Fruit fly (Drosophila melanogaster) whole organism, embryonic: ENCODE measurements around the gene Dap160.

Experiments used
- B-H2 ChIP-seq: fragments of 200-800 bp; sonication (Bioruptor generic); optimal IDR thresholded peaks from 2 replicates; lab custom pipeline; 2018; ENCODE audit warnings: missing biosample characterization, mild to moderate bottlenecking, missing genetic modification characterization
- CG10267 ChIP-seq: fragments of 200-800 bp; sonication (Bioruptor generic); optimal IDR thresholded peaks from 2 replicates; lab custom pipeline; 2018; ENCODE audit warnings: missing biosample characterization, mild to moderate bottlenecking, missing genetic modification characterization, moderate library complexity
- CG11093 ChIP-seq: fragments of 200-800 bp; sonication (Bioruptor generic); IDR thresholded peaks from 3 replicates; pipeline ENCODE4 v1.3.6; 2022; ENCODE audit warnings: missing biosample characterization, missing genetic modification characterization
- CG2875 ChIP-seq: fragments of 200-800 bp; sonication (Bioruptor generic); optimal IDR thresholded peaks from 2 replicates; lab custom pipeline; 2017; ENCODE audit warnings: missing biosample characterization, mild to moderate bottlenecking, missing genetic modification characterization, missing genetic modification reagents
- CG30431 ChIP-seq: fragments of 200-800 bp; sonication (Bioruptor generic); optimal IDR thresholded peaks from 2 replicates; lab custom pipeline; 2017; ENCODE audit warnings: missing biosample characterization, missing genetic modification characterization
- CG31365 ChIP-seq: fragments of 200-800 bp; sonication (Bioruptor generic); optimal IDR thresholded peaks from 2 replicates; lab custom pipeline; 2018; ENCODE audit warnings: missing biosample characterization, mild to moderate bottlenecking, missing genetic modification characterization
- CG32767 ChIP-seq: fragments of 200-800 bp; sonication (Bioruptor generic); IDR thresholded peaks from 2 replicates; pipeline ENCODE4 v1.3.6; 2022; ENCODE audit warnings: missing biosample characterization, missing genetic modification characterization
- CG33213 ChIP-seq: fragments of 200-800 bp; sonication (Bioruptor generic); optimal IDR thresholded peaks from 3 replicates; lab custom pipeline; 2016; ENCODE audit warnings: missing biosample characterization, missing genetic modification characterization
- CG3726 ChIP-seq: fragments of 200-800 bp; sonication (Bioruptor generic); IDR thresholded peaks from 3 replicates; pipeline ENCODE4, ENCODE4 v1.3.6; 2022; ENCODE audit warnings: missing biosample characterization, missing genetic modification characterization
- CG4328 ChIP-seq: fragments of 200-800 bp; sonication (Bioruptor generic); optimal IDR thresholded peaks from 3 replicates; lab custom pipeline; 2017; ENCODE audit warnings: missing biosample characterization, missing genetic modification reagents, missing genetic modification characterization
- CG4360 ChIP-seq: fragments of 200-800 bp; sonication (Bioruptor generic); IDR thresholded peaks from 2 replicates; pipeline ENCODE4 v1.3.6; 2022; ENCODE audit warnings: missing biosample characterization, missing genetic modification characterization
- CG5180 ChIP-seq: fragments of 200-800 bp; sonication (Bioruptor generic); optimal IDR thresholded peaks from 3 replicates; lab custom pipeline; 2017; ENCODE audit warnings: missing biosample characterization, missing genetic modification characterization, mild to moderate bottlenecking, moderate library complexity, missing genetic modification reagents
- CG6175 ChIP-seq: fragments of 200-800 bp; sonication (Bioruptor generic); IDR thresholded peaks from 3 replicates; pipeline ENCODE4 v1.3.6; 2022; ENCODE audit warnings: missing biosample characterization, missing genetic modification characterization
- CG6272 ChIP-seq: fragments of 200-800 bp; sonication (Bioruptor generic); IDR thresholded peaks from 2 replicates; pipeline ENCODE4 v1.3.6; 2022; ENCODE audit warnings: missing biosample characterization, missing genetic modification characterization
- CG6689 ChIP-seq: fragments of 200-800 bp; sonication (Bioruptor generic); IDR thresholded peaks from 2 replicates; pipeline ENCODE4 v1.3.6; 2022; ENCODE audit warnings: missing biosample characterization, missing genetic modification characterization
- CG8359 ChIP-seq: fragments of 200-800 bp; sonication (Bioruptor generic); optimal IDR thresholded peaks from 2 replicates; lab custom pipeline; 2017; ENCODE audit warnings: missing biosample characterization, mild to moderate bottlenecking, missing genetic modification characterization, borderline replicate concordance
- CG9609 ChIP-seq: fragments of 200-800 bp; sonication (Bioruptor generic); optimal IDR thresholded peaks from 3 replicates; lab custom pipeline; 2016; ENCODE audit warnings: missing biosample characterization, missing genetic modification characterization
- CG9797 ChIP-seq: fragments of 200-800 bp; sonication (Bioruptor generic); optimal IDR thresholded peaks from 3 replicates; lab custom pipeline; 2018; ENCODE audit warnings: missing biosample characterization, mild to moderate bottlenecking, missing genetic modification characterization
- CHES-1-like ChIP-seq: fragments of 200-800 bp; sonication (Bioruptor generic); optimal IDR thresholded peaks from 2 replicates; lab custom pipeline; 2016; ENCODE audit warnings: missing biosample characterization, missing genetic modification characterization
- Dp ChIP-seq: fragments of 200-800 bp; sonication (Bioruptor generic); optimal IDR thresholded peaks from 2 replicates; lab custom pipeline; 2018; ENCODE audit warnings: missing biosample characterization, mild to moderate bottlenecking, missing genetic modification characterization, moderate library complexity
- E2f2 ChIP-seq: fragments of 200-800 bp; sonication (Bioruptor generic); IDR thresholded peaks from 2 replicates; pipeline ENCODE4 v1.3.6; 2022; ENCODE audit warnings: missing biosample characterization, missing genetic modification characterization
- GATAe ChIP-seq: fragments of 200-800 bp; sonication (Bioruptor generic); conservative IDR thresholded peaks from 2 replicates; pipeline ENCODE4 v1.3.6; 2022; ENCODE audit warnings: missing biosample characterization, missing genetic modification characterization
- Gug ChIP-seq: fragments of 200-800 bp; sonication (Bioruptor generic); IDR thresholded peaks from 4 replicates; pipeline ENCODE4 v1.3.6; 2022; ENCODE audit warnings: missing biosample characterization, missing genetic modification characterization
- Kr ChIP-seq: fragments of 200-800 bp; sonication (Bioruptor generic); optimal IDR thresholded peaks from 2 replicates; lab custom pipeline; 2017; ENCODE audit warnings: missing biosample characterization, mild to moderate bottlenecking, missing genetic modification characterization
- Mad ChIP-seq: fragments of 200-800 bp; sonication (Bioruptor generic); optimal IDR thresholded peaks from 2 replicates; lab custom pipeline; 2016; ENCODE audit warnings: missing biosample characterization, missing genetic modification characterization
- NC2α ChIP-seq: fragments of 200-800 bp; sonication (Bioruptor generic); optimal IDR thresholded peaks from 2 replicates; lab custom pipeline; 2016; ENCODE audit warnings: missing biosample characterization, missing genetic modification characterization
- Optix ChIP-seq: fragments of 200-800 bp; sonication (Bioruptor generic); IDR thresholded peaks from 3 replicates; pipeline ENCODE4 v1.3.6; 2022; ENCODE audit warnings: missing biosample characterization, missing genetic modification characterization
- ac ChIP-seq: fragments of 200-800 bp; sonication (Bioruptor generic); optimal IDR thresholded peaks from 3 replicates; lab custom pipeline; 2017; ENCODE audit warnings: missing biosample characterization, mild to moderate bottlenecking, missing genetic modification characterization
- bsh ChIP-seq, 2 experiments: fragments of 200-800 bp; sonication (Bioruptor generic); optimal IDR thresholded peaks; 2 replicates each; lab custom pipeline; 2017 to 2018; ENCODE audit warnings: mild to moderate bottlenecking in 2 of 2, missing biosample characterization in 2 of 2, missing genetic modification characterization in 2 of 2, moderate library complexity in 1 of 2
- ems ChIP-seq: fragments of 200-800 bp; sonication (Bioruptor generic); optimal IDR thresholded peaks from 3 replicates; lab custom pipeline; 2016; ENCODE audit warnings: missing biosample characterization, missing genetic modification characterization
- ewg ChIP-seq: fragments of 200-800 bp; sonication (Bioruptor generic); optimal IDR thresholded peaks from 3 replicates; lab custom pipeline; 2017; ENCODE audit warnings: mild to moderate bottlenecking, missing biosample characterization, missing genetic modification reagents, missing genetic modification characterization
- fru ChIP-seq: fragments of >200 bp; optimal IDR thresholded peaks from 2 replicates; lab custom pipeline; 2017
- fu2 ChIP-seq: fragments of 200-800 bp; sonication (Bioruptor generic); optimal IDR thresholded peaks from 2 replicates; lab custom pipeline; 2016; ENCODE audit warnings: missing biosample characterization, missing genetic modification characterization
- gt ChIP-seq: fragments of 200-800 bp; sonication (Bioruptor generic); IDR thresholded peaks from 2 replicates; pipeline ENCODE4 v1.3.6; 2022; ENCODE audit warnings: missing biosample characterization, missing genetic modification characterization
- inv ChIP-seq: fragments of 200-800 bp; sonication (Bioruptor generic); IDR thresholded peaks from 2 replicates; pipeline ENCODE4 v1.3.6; 2022; ENCODE audit warnings: missing biosample characterization, missing genetic modification characterization; ENCODE audit not compliant: partially characterized antibody
- jumu ChIP-seq: fragments of 200-800 bp; sonication (Bioruptor generic); optimal IDR thresholded peaks from 3 replicates; lab custom pipeline; 2016; ENCODE audit warnings: missing biosample characterization, missing genetic modification characterization
- lov ChIP-seq, 2 experiments: fragments of 200-800 bp in 1 of 2; fragments of >200 bp in 1 of 2; sonication (Bioruptor generic) in 1 of 2; IDR thresholded peaks in 1 of 2; optimal IDR thresholded peaks in 1 of 2; 2 replicates in 1 of 2; 3 replicates in 1 of 2; pipeline versions ENCODE4 v1.3.6 to Lab custom; 2017 to 2022; ENCODE audit warnings: missing biosample characterization in 1 of 2, missing genetic modification characterization in 1 of 2
- luna ChIP-seq: fragments of 200-800 bp; sonication (Bioruptor generic); optimal IDR thresholded peaks from 2 replicates; lab custom pipeline; 2016; ENCODE audit warnings: missing biosample characterization, missing genetic modification characterization
- maf-S ChIP-seq: fragments of 200-800 bp; sonication (Bioruptor generic); optimal IDR thresholded peaks from 2 replicates; lab custom pipeline; 2016; ENCODE audit warnings: missing biosample characterization, missing genetic modification characterization
- mam ChIP-seq: fragments of 200-800 bp; sonication (Bioruptor generic); optimal IDR thresholded peaks from 3 replicates; lab custom pipeline; 2016; ENCODE audit warnings: missing biosample characterization, missing genetic modification characterization
- pfk ChIP-seq: fragments of 200-800 bp; sonication (Bioruptor generic); optimal IDR thresholded peaks from 2 replicates; lab custom pipeline; 2018; ENCODE audit warnings: missing biosample characterization, mild to moderate bottlenecking, missing genetic modification characterization, moderate library complexity
- sna ChIP-seq: fragments of 200-800 bp; sonication (Bioruptor generic); IDR thresholded peaks from 2 replicates; pipeline ENCODE4 v1.3.6; 2022; ENCODE audit warnings: missing biosample characterization, missing genetic modification characterization; ENCODE audit not compliant: partially characterized antibody
- sob ChIP-seq: fragments of 200-800 bp; sonication (Bioruptor generic); IDR thresholded peaks from 2 replicates; pipeline ENCODE4 v1.3.6; 2022; ENCODE audit warnings: missing biosample characterization, missing genetic modification characterization
- stwl ChIP-seq: fragments of 200-800 bp; sonication (Bioruptor generic); optimal IDR thresholded peaks from 3 replicates; lab custom pipeline; 2018; ENCODE audit warnings: missing biosample characterization, mild to moderate bottlenecking, missing genetic modification characterization, moderate library complexity
- twi ChIP-seq: fragments of 200-800 bp; optimal IDR thresholded peaks from 2 replicates; lab custom pipeline; 2019; ENCODE audit warnings: missing biosample characterization, mild to moderate bottlenecking, missing genetic modification characterization, moderate library complexity
- unpg ChIP-seq: fragments of 200-800 bp; sonication (Bioruptor generic); optimal IDR thresholded peaks from 3 replicates; lab custom pipeline; 2018; ENCODE audit warnings: missing biosample characterization, mild to moderate bottlenecking, missing genetic modification characterization, moderate library complexity
- vnd ChIP-seq: fragments of 200-800 bp; sonication (Bioruptor generic); IDR thresholded peaks from 3 replicates; pipeline ENCODE4 v1.3.6; 2022; ENCODE audit warnings: missing biosample characterization, missing genetic modification characterization; ENCODE audit not compliant: partially characterized antibody
- zen2 ChIP-seq: fragments of 200-800 bp; sonication (Bioruptor generic); IDR thresholded peaks from 3 replicates; pipeline ENCODE4 v1.3.6; 2022; ENCODE audit warnings: missing biosample characterization, missing genetic modification characterization; ENCODE audit not compliant: partially characterized antibody

Gene Dap160

DNA sequence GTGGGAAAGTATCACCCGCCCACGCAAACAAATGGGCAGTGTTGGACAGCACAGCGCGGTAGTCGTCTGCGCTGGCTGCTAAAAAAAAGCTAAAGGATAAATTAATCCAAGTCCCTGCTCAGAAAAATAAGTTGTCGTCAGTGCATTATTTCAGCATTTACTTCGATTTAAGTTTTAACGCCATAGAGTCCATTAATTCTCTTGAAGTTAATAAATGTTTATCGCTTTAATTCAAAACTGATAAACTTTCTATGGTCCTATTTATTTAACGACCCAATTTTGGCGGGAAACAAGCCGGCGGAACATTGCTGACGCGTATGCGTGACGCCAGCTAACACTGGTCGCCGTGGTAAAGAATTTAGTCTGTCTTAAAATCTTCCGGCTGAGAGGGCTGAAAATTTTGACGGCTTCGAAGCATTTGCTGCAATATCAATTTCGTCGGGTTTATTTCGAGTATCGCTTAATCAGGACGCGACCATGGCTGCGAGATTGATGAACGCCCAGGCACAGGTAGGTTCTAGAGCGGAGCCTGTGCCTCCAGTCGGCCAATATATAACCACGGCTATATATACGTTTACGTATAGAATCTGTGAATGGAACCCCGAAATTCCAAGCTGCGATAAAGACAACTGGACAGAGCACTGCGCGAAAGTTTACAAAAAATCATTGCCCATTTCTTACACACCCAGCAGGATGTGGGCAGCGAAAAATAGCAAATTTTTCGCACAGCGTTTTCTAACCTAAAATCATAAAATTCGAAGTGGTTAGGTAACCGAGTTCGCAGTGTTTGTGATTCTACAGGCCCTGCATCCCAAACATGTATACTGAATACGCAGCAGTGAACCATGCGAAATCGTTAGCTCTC lies 26.4 kb upstream of the Dap160 start, which contains the start of the genes mAcon1, CG43345 and CG43346 (continued):
- TF ChIP-seq CG31365 (tag; lab: Kevin White, UChicago) (no peak), CG4328 (GFP tag; lab: Kevin White, UChicago) (peak; percentile 77), GATAe (GFP tag; lab: Robert Waterston, UW) (no peak; the same call in 1 of the 2 replicates), pfk (GFP tag; lab: Kevin White, UChicago) (peak; percentile 6), ac (GFP tag; lab: Kevin White, UChicago) (no peak), vnd (no peak), maf-S (GFP tag; lab: Kevin White, UChicago) (peak; percentile 78), CG33213 (peak; percentile 53), lov (optimal IDR thresholded peaks at IDR 0.05; lab: Kevin White, UChicago) (no peak), lov (GFP tag; IDR thresholded peaks at IDR 0.05; lab: Robert Waterston, UW) (no peak), mam (GFP tag; lab: Kevin White, UChicago) (peak; percentile 92), CG6175 (GFP tag; lab: Robert Waterston, UW) (no peak), jumu (GFP tag; lab: Kevin White, UChicago) (peak; percentile 92), ems (GFP tag; lab: Kevin White, UChicago) (peak; percentile 87), E2f2 (peak; percentile 82), CG11093 (GFP tag; lab: Robert Waterston, UW) (0 out of 3 replicates have a peak, but pooled peaks have one; percentile 43), NC2α (GFP tag; lab: Kevin White, UChicago) (peak; percentile 82), CG6272 (GFP tag; lab: Robert Waterston, UW) (peak; percentile 60), bsh (GFP tag; optimal IDR thresholded peaks at IDR 0.05; lab: Kevin White, UChicago) (peak; percentile 19 to 59), CG6689 (peak; percentile 51; the same call in 1 of the 2 replicates), CG9609 (peak; percentile 87), CHES-1-like (GFP tag; lab: Kevin White, UChicago) (peak; percentile 87), CG5180 (GFP tag; lab: Kevin White, UChicago) (no peak), twi (tag; lab: Kevin White, UChicago) (peak; percentile 69), Optix (GFP tag; lab: Robert Waterston, UW) (0 out of 3 replicates have a peak, but pooled peaks have one; percentile 20), CG3726 (no peak), fu2 (GFP tag; lab: Kevin White, UChicago) (peak; percentile 90), gt (no peak), CG32767 (GFP tag; lab: Robert Waterston, UW) (peak; percentile 47; the same call in 1 of the 2 replicates), CG8359 (GFP tag; lab: Kevin White, UChicago) (peak; percentile 24), Mad (GFP tag; lab: Kevin White, UChicago) (peak; percentile 88), Kr (no peak), inv (peak; percentile 31; the same call in 1 of the 2 replicates), CG4360 (GFP tag; lab: Robert Waterston, UW) (no peak), Gug (GFP tag; lab: Robert Waterston, UW) (peak; percentile 52; the same call in 3 of the 4 replicates), B-H2 (GFP tag; lab: Kevin White, UChicago) (peak; percentile 83), Dp (GFP tag; lab: Kevin White, UChicago) (peak; percentile 75), zen2 (GFP tag; lab: Robert Waterston, UW) (no peak), luna (peak; percentile 76), sob (peak; percentile 78), stwl (tag; lab: Kevin White, UChicago) (peak; percentile 48), CG10267 (tag; lab: Kevin White, UChicago) (peak; percentile 98), unpg (GFP tag; lab: Kevin White, UChicago) (peak; percentile 64), sna (GFP tag; lab: Robert Waterston, UW) (no peak), CG30431 (GFP tag; lab: Kevin White, UChicago) (peak; percentile 68), CG9797 (GFP tag; lab: Kevin White, UChicago) (peak; percentile 61), ewg (peak; percentile 81), fru (lab: Kevin White, UChicago) (no peak), CG2875 (GFP tag; lab: Kevin White, UChicago) (no peak)
